Worm (Caenorhabditis elegans) whole organism, late embryonic: ENCODE data around the gene pcp-4.

Source experiments
- K09A11.1 ChIP-seq: sonication (generic microtip); optimal IDR thresholded peaks from 2 replicates; lab custom pipeline; 2017; ENCODE audit warnings: antibody characterized with exemption, mild to moderate bottlenecking, missing genetic modification characterization, missing compliant biosample characterization; ENCODE audit not compliant: insufficient read depth
- T23F11.4 ChIP-seq: fragments of 200-800 bp; sonication (Bioruptor generic); optimal IDR thresholded peaks from 2 replicates; lab custom pipeline; 2018; ENCODE audit warnings: mild to moderate bottlenecking, missing genetic modification characterization, missing compliant biosample characterization
- Y22D7AL.16 ChIP-seq: sonication (generic microtip); optimal IDR thresholded peaks from 2 replicates; lab custom pipeline; 2016; ENCODE audit warnings: missing genetic modification characterization, missing compliant biosample characterization
- ahr-1 ChIP-seq: sonication (generic microtip); optimal IDR thresholded peaks from 2 replicates; lab custom pipeline; 2016; ENCODE audit warnings: missing genetic modification characterization, missing compliant biosample characterization
- ceh-2 ChIP-seq: sonication (generic microtip); optimal IDR thresholded peaks from 2 replicates; lab custom pipeline; 2016; ENCODE audit warnings: missing genotype, missing genetic modification characterization, missing compliant biosample characterization
- ceh-22 ChIP-seq: sonication (generic microtip); optimal IDR thresholded peaks from 2 replicates; lab custom pipeline; 2017; ENCODE audit warnings: missing biosample characterization, missing genetic modification characterization
- ceh-24 ChIP-seq: sonication (generic microtip); optimal IDR thresholded peaks from 2 replicates; lab custom pipeline; 2016; ENCODE audit warnings: mild to moderate bottlenecking, missing genetic modification characterization, missing compliant biosample characterization
- che-1 ChIP-seq: sonication (generic microtip); optimal IDR thresholded peaks from 2 replicates; lab custom pipeline; 2016; ENCODE audit warnings: mild to moderate bottlenecking, missing genetic modification characterization, missing compliant biosample characterization
- dmd-4 ChIP-seq: sonication (generic microtip); optimal IDR thresholded peaks from 2 replicates; lab custom pipeline; 2016; ENCODE audit warnings: borderline replicate concordance, missing genetic modification characterization, missing compliant biosample characterization
- dve-1 ChIP-seq: sonication (generic microtip); optimal IDR thresholded peaks from 2 replicates; lab custom pipeline; 2017; ENCODE audit warnings: antibody characterized with exemption, mild to moderate bottlenecking, missing genetic modification characterization, missing compliant biosample characterization
- elt-4 ChIP-seq: sonication (generic microtip); optimal IDR thresholded peaks from 2 replicates; lab custom pipeline; 2016; ENCODE audit warnings: missing genetic modification characterization, missing compliant biosample characterization
- ets-4 ChIP-seq: sonication (generic microtip); optimal IDR thresholded peaks from 2 replicates; lab custom pipeline; 2016; ENCODE audit warnings: missing genetic modification characterization, missing compliant biosample characterization
- eyg-1 ChIP-seq: sonication (generic microtip); optimal IDR thresholded peaks from 2 replicates; lab custom pipeline; 2016; ENCODE audit warnings: missing genotype, missing genetic modification characterization, missing compliant biosample characterization
- fkh-10 ChIP-seq: fragments of 150-350 bp; optimal IDR thresholded peaks from 2 replicates; lab custom pipeline; 2014; ENCODE audit warnings: missing biosample characterization, missing genetic modification reagents, missing genetic modification characterization
- gmeb-2 ChIP-seq: sonication (generic microtip); optimal IDR thresholded peaks from 2 replicates; lab custom pipeline; 2016; ENCODE audit warnings: missing genetic modification characterization, inconsistent platforms, missing compliant biosample characterization
- hlh-13 ChIP-seq: fragments of 200-800 bp; sonication (Bioruptor generic); optimal IDR thresholded peaks from 2 replicates; lab custom pipeline; 2018; ENCODE audit warnings: mild to moderate bottlenecking, missing genetic modification characterization, missing compliant biosample characterization
- hlh-15 ChIP-seq: sonication (generic microtip); optimal IDR thresholded peaks from 2 replicates; lab custom pipeline; 2016; ENCODE audit warnings: missing genetic modification characterization, missing compliant biosample characterization
- hlh-30 ChIP-seq: sonication (generic microtip); optimal IDR thresholded peaks from 2 replicates; lab custom pipeline; 2017; ENCODE audit warnings: antibody characterized with exemption, missing genetic modification characterization, missing compliant biosample characterization; ENCODE audit not compliant: insufficient read depth
- hlh-8 ChIP-seq: sonication (generic microtip); optimal IDR thresholded peaks from 2 replicates; lab custom pipeline; 2016; ENCODE audit warnings: missing genotype, missing genetic modification characterization, missing compliant biosample characterization
- lin-11 ChIP-seq: fragments of 200-800 bp; sonication (Bioruptor generic); optimal IDR thresholded peaks from 2 replicates; lab custom pipeline; 2018; ENCODE audit warnings: mild to moderate bottlenecking, missing genetic modification characterization, missing compliant biosample characterization
- mec-3 ChIP-seq: sonication (generic microtip); optimal IDR thresholded peaks from 2 replicates; lab custom pipeline; 2016; ENCODE audit warnings: borderline replicate concordance, missing genetic modification characterization, missing compliant biosample characterization
- nfya-1 ChIP-seq: sonication (generic microtip); optimal IDR thresholded peaks from 2 replicates; lab custom pipeline; 2017; ENCODE audit warnings: missing genetic modification characterization, mild to moderate bottlenecking, missing compliant biosample characterization, antibody characterized with exemption, moderate library complexity
- pag-3 ChIP-seq: sonication (generic microtip); optimal IDR thresholded peaks from 2 replicates; lab custom pipeline; 2016; ENCODE audit warnings: missing compliant biosample characterization, missing genetic modification characterization, borderline replicate concordance
- pax-1 ChIP-seq: fragments of 150-350 bp; optimal IDR thresholded peaks from 2 replicates; lab custom pipeline; 2014; ENCODE audit warnings: missing biosample characterization, missing genetic modification characterization
- pha-2 ChIP-seq: sonication (generic microtip); optimal IDR thresholded peaks from 2 replicates; lab custom pipeline; 2017; ENCODE audit warnings: mild to moderate bottlenecking, missing genetic modification characterization, missing compliant biosample characterization
- pha-4 ChIP-seq: fragments of 150-350 bp; optimal IDR thresholded peaks from 2 replicates; lab custom pipeline; 2018; ENCODE audit warnings: missing biosample characterization, missing genetic modification reagents, missing genetic modification characterization
- pros-1 ChIP-seq: fragments of 150-350 bp; optimal IDR thresholded peaks from 2 replicates; lab custom pipeline; 2014; ENCODE audit warnings: missing biosample characterization, missing genetic modification reagents, missing genetic modification characterization
- ref-2 ChIP-seq: sonication (generic microtip); optimal IDR thresholded peaks from 2 replicates; lab custom pipeline; 2016; ENCODE audit warnings: missing genetic modification characterization, missing compliant biosample characterization
- rnt-1 ChIP-seq: sonication (generic microtip); optimal IDR thresholded peaks from 2 replicates; lab custom pipeline; 2016; ENCODE audit warnings: missing genetic modification characterization, missing compliant biosample characterization
- sdc-2 ChIP-seq: sonication (generic microtip); optimal IDR thresholded peaks from 2 replicates; lab custom pipeline; 2016; ENCODE audit warnings: missing genotype, missing genetic modification characterization, missing compliant biosample characterization
- sox-4 ChIP-seq: sonication (generic microtip); optimal IDR thresholded peaks from 2 replicates; lab custom pipeline; 2017; ENCODE audit warnings: mild to moderate bottlenecking, missing genetic modification characterization, inconsistent platforms, missing compliant biosample characterization
- tbx-7 ChIP-seq: sonication (generic microtip); optimal IDR thresholded peaks from 2 replicates; lab custom pipeline; 2016; ENCODE audit warnings: missing genotype, missing genetic modification characterization, missing compliant biosample characterization
- unc-3 ChIP-seq, 2 experiments: fragments of 200-800 bp in 1 of 2; sonication (Bioruptor generic) in 1 of 2; sonication (generic microtip) in 1 of 2; conservative IDR thresholded peaks in 1 of 2; optimal IDR thresholded peaks in 1 of 2; 2 replicates each; pipeline versions ENCODE4 v1.3.6 to Lab custom; 2016 to 2022; ENCODE audit warnings: missing compliant biosample characterization in 2 of 2, missing genetic modification characterization in 2 of 2, missing genetic modification reagents in 1 of 2
- unc-42 ChIP-seq: sonication (generic microtip); optimal IDR thresholded peaks from 2 replicates; lab custom pipeline; 2016; ENCODE audit warnings: missing genotype, missing genetic modification characterization, missing compliant biosample characterization
- unc-55 ChIP-seq: sonication (generic microtip); optimal IDR thresholded peaks from 2 replicates; lab custom pipeline; 2017; ENCODE audit warnings: missing biosample characterization, missing genetic modification reagents, missing genetic modification characterization
- unc-86 ChIP-seq: sonication (generic microtip); optimal IDR thresholded peaks from 2 replicates; lab custom pipeline; 2016; ENCODE audit warnings: missing genetic modification characterization, missing compliant biosample characterization
- ztf-16 ChIP-seq: sonication (generic microtip); optimal IDR thresholded peaks from 2 replicates; lab custom pipeline; 2017; ENCODE audit warnings: missing genetic modification characterization, missing compliant biosample characterization

pcp-4 gene

DNA sequence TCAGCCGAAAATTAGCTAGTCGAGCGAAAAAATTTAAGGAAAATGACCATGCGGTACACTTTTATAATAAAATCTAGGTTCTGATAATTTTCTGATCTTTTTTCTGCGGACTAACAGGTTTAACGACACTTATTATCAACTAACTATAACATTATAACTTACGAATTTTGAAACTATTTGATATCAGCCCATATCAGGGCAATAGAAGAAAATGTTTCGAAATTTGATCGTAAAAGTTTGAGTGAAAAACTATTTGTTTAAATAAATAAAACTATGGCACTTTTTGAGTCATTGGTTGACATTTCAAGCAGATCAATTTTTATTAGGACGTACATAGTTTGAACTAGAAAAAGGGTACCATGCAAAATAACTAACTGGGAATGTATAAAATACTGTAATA, at the start of gene pcp-4:
pcp-4 (minus strand) TSS at position 197 of the 400 bp plus-strand sequence.
- TF ChIP-seq ceh-24 (tag; lab: Kevin White, UChicago) (no peak), gmeb-2 (tag; lab: Kevin White, UChicago) (no peak), K09A11.1 (tag; lab: Kevin White, UChicago) (no peak), ets-4 (no peak), mec-3 (tag; lab: Kevin White, UChicago) (no peak), pag-3 (tag; lab: Kevin White, UChicago) (no peak), eyg-1 (tag; lab: Kevin White, UChicago) (no peak), Y22D7AL.16 (tag; lab: Kevin White, UChicago) (no peak), T23F11.4 (no peak), unc-42 (no peak), sox-4 (no peak), dve-1 (tag; lab: Kevin White, UChicago) (no peak), ztf-16 (tag; lab: Kevin White, UChicago) (no peak), hlh-30 (tag; lab: Kevin White, UChicago) (no peak), unc-3 (GFP tag; conservative IDR thresholded peaks at IDR 0.05; lab: Robert Waterston, UW) (no peak), unc-3 (tag; optimal IDR thresholded peaks at IDR 0.05; lab: Kevin White, UChicago) (no peak), rnt-1 (no peak), che-1 (tag; lab: Kevin White, UChicago) (no peak)

DNA sequence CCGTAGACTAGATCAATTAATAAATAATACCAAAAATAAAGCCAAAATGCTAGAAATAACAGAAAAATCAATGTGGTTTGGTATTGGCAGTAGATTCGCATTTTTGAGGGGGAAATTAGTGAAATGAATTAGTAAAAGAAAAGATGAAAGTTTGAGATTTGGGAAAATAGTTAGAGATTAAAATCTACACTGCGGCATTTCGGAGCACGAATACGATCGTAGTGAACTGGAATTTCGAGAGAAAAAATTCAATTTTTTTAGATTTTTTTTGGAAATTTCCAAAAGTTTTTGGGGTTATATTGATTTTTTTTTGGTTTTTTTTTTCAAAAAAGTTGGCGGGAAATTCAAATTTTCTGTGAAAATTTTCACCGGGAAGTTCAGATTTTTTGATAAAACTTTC, 37.1 kb upstream of the pcp-4 start, which contains the start of gene Y116F11B.9:
Y116F11B.9 (minus strand) TSS at position 101 of the 400 bp plus-strand sequence.
- TF ChIP-seq pha-2 (tag; lab: Kevin White, UChicago), result no peak
- TF ChIP-seq ceh-22 (tag; lab: Kevin White, UChicago), result no peak
- TF ChIP-seq unc-86 (tag; lab: Kevin White, UChicago), result no peak
- no peak for TF ChIP-seq hlh-15 (tag; lab: Kevin White, UChicago)
- no peak for TF ChIP-seq fkh-10 (GFP tag; lab: Kevin White, UChicago)
- no peak for TF ChIP-seq elt-4 (tag; lab: Kevin White, UChicago)
- no peak for TF ChIP-seq hlh-13 (GFP tag; lab: Kevin White, UChicago)
- TF ChIP-seq pax-1 (tag; lab: Kevin White, UChicago), result no peak
- no peak for TF ChIP-seq nfya-1 (tag; lab: Kevin White, UChicago)
- TF ChIP-seq ahr-1 (tag; lab: Kevin White, UChicago), result no peak
- TF ChIP-seq pha-4 (tag; lab: Kevin White, UChicago), result no peak
- TF ChIP-seq unc-55, result no peak
- no peak for TF ChIP-seq pros-1 (tag; lab: Kevin White, UChicago)
- no peak for TF ChIP-seq ceh-2 (tag; lab: Kevin White, UChicago)

DNA sequence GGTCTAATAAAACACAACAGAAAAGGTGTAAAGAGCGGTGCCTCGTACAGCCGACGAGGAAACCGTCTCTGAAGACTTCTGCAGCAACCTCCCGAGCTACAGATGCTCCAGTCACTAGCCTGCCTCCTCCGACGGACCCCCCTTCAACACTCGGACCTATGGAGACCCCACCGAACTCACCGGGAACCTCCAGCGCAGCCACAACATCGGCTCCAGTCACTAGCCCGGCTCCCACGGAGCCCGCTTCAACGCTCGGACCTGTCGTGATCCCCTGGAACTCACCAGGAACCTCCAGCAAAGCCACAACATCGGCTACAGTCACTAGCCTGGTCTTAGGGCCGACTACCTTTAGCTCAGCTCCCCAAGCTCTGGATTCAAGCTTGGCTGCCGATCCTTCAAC, 29.4 kb upstream of the pcp-4 start:
- TF ChIP-seq tbx-7 (no peak), lin-11 (tag; lab: Kevin White, UChicago) (no peak), sdc-2 (tag; lab: Kevin White, UChicago) (no peak)

DNA sequence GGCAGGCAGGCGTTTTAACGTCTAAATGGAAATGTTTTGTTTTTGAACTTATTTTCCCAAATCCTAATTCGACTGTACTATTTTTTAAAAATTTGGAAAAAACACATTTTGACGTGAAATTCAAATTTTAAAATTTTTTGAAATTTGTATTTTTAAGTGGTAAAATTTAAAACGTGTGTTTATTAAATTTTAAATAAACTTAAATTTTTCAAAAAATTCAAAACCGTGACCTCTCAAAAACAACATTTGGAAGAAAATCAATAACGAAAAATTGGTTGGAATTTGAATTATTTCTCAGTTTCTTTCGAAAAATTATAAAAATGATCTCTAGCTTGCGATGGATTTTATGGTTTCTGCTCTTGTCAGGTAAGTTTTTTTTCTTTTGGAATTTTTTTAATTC, 26.5 kb upstream of the pcp-4 start, which contains the start of gene Y116F11B.8:
Y116F11B.8 (plus strand) TSS at position 301 of the 400 bp plus-strand sequence.
- TF ChIP-seq hlh-8 (tag; lab: Kevin White, UChicago) (no peak), dmd-4 (tag; lab: Kevin White, UChicago) (no peak), ceh-24 (tag; lab: Kevin White, UChicago) (no peak), unc-42 (no peak), ets-4 (no peak), mec-3 (tag; lab: Kevin White, UChicago) (no peak), Y22D7AL.16 (tag; lab: Kevin White, UChicago) (no peak), ref-2 (no peak)
